Worm (Caenorhabditis elegans): ENCODE measurements around the gene tbx-2.
A peak's percentile ranks its signal among the peaks of the same experiment; 100 is the strongest.

tbx-2 gene

DNA sequence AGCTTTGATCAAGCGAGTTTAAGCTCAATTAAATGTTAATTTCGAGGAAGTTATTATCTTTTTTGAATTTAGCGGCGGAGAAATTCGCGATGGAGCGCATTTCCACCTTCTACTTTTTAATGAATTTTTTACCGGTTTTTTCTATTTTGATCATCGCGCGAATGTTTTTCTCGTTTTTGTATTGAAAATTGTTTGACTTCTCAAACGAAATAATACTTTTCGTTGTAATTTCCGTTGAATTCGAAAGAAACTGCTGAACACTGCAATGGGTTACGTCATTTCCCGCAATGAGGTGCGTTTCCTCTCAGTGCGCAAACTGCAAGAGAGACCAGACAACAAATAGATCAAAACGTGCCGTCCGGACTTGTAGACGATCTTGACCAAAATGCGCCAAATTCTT, 45.1 kb upstream of the tbx-2 start:
- TF ChIP-seq jun-1 (tag; optimal IDR thresholded peaks at IDR 0.05): no peak
- TF ChIP-seq fos-1 (tag; optimal IDR thresholded peaks at IDR 0.05): no peak
- no peak for TF ChIP-seq fkh-8 (tag; optimal IDR thresholded peaks at IDR 0.05)
- TF ChIP-seq lir-3 (tag; optimal IDR thresholded peaks at IDR 0.05; ENCODE audit: poor library complexity): no peak
- no peak for TF ChIP-seq hlh-17 (GFP tag; optimal IDR thresholded peaks at IDR 0.05; ENCODE audit: borderline replicate concordance)
- TF ChIP-seq tlp-1 (tag; optimal IDR thresholded peaks at IDR 0.05): no peak
- TF ChIP-seq dpl-1 (GFP tag; optimal IDR thresholded peaks at IDR 0.05): peak in 1 of 3 experiments; percentile 51
- no peak for TF ChIP-seq elt-2 (tag; optimal IDR thresholded peaks at IDR 0.05)
- no peak for TF ChIP-seq blmp-1 (tag; optimal IDR thresholded peaks at IDR 0.05)
- no peak for TF ChIP-seq efl-1 (optimal IDR thresholded peaks at IDR 0.05)
- peak in 1 of 2 experiments; percentile 52 for TF ChIP-seq efl-1 (GFP tag; optimal IDR thresholded peaks at IDR 0.05 in 1 of 2)
- TF ChIP-seq nhr-71 (tag; optimal IDR thresholded peaks at IDR 0.05): no peak
- TF ChIP-seq sox-4 (tag; optimal IDR thresholded peaks at IDR 0.05): no peak
- no peak for TF ChIP-seq nhr-28 (tag; optimal IDR thresholded peaks at IDR 0.05)
- TF ChIP-seq lin-13 (GFP tag; optimal IDR thresholded peaks at IDR 0.05): no peak
- TF ChIP-seq nhr-12 (tag; optimal IDR thresholded peaks at IDR 0.05): no peak
- TF ChIP-seq lin-35 (GFP tag; optimal IDR thresholded peaks at IDR 0.05): peak in 1 of 2 experiments; percentile 34
- no peak for TF ChIP-seq hpl-2 (GFP tag; optimal IDR thresholded peaks at IDR 0.05)
- TF ChIP-seq ces-1 (GFP tag; optimal IDR thresholded peaks at IDR 0.05): no peak

- TF ChIP-seq zip-4 (GFP tag; optimal IDR thresholded peaks at IDR 0.05): no peak
- TF ChIP-seq nhr-77 (tag; optimal IDR thresholded peaks at IDR 0.05): no peak
- TF ChIP-seq lsy-2 (tag; optimal IDR thresholded peaks at IDR 0.05): peak in 1 of 2 experiments; percentile 23
- no peak for TF ChIP-seq ceh-88 (GFP tag; IDR thresholded peaks at IDR 0.05)
- TF ChIP-seq dpl-1 (GFP tag; optimal IDR thresholded peaks at IDR 0.05): no peak
- TF ChIP-seq hlh-4 (tag; optimal IDR thresholded peaks at IDR 0.05): no peak
- TF ChIP-seq lir-3 (tag; optimal IDR thresholded peaks at IDR 0.05; ENCODE audit: poor library complexity): no peak
- TF ChIP-seq C04F5.9 (tag; optimal IDR thresholded peaks at IDR 0.05): no peak
- no peak for TF ChIP-seq mef-2 (tag; optimal IDR thresholded peaks at IDR 0.05)
- no peak for TF ChIP-seq hlh-17 (GFP tag; optimal IDR thresholded peaks at IDR 0.05; ENCODE audit: borderline replicate concordance)
- TF ChIP-seq efl-1 (optimal IDR thresholded peaks at IDR 0.05): no peak
- TF ChIP-seq efl-1 (GFP tag; optimal IDR thresholded peaks at IDR 0.05 in 1 of 2): peak in 1 of 2 experiments; percentile 71
- TF ChIP-seq snpc-4 (tag; optimal IDR thresholded peaks at IDR 0.05): no peak
- TF ChIP-seq grh-1 (GFP tag; IDR thresholded peaks at IDR 0.05): no peak
- TF ChIP-seq lin-14 (GFP tag; optimal IDR thresholded peaks at IDR 0.05): peak; percentile 24
- TF ChIP-seq nhr-12 (tag; optimal IDR thresholded peaks at IDR 0.05): no peak
- no peak for TF ChIP-seq nhr-11 (tag; optimal IDR thresholded peaks at IDR 0.05)
These were observed 44.5 kb upstream of the tbx-2 start for ce11 chrIII:5180588-5180987.

DNA sequence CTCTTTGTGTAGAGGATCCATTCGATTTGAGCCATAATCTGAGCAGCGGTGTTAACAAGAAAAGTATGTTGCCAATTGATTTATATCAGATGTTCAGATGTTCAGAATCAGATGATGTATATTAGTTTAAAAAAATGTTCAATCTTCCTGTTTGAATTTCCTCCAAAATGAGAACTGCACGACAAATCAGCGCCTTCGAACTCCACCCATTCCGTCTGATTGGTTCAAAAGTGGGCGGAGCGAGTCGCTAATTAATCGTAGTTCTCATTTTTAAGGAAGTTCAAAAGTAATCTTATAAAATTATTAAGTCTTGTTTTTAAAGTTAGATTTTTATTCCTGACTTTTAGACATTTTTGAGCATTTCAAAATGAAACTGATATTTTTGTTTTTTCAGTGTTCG, 43.1 kb upstream of the tbx-2 start:
- TF ChIP-seq efl-1 (optimal IDR thresholded peaks at IDR 0.05): peak in 1 of 2 experiments; percentile 3
- peak in 1 of 2 experiments; percentile 10 for TF ChIP-seq efl-1 (GFP tag; optimal IDR thresholded peaks at IDR 0.05 in 1 of 2)
- no peak for TF ChIP-seq skn-1 (tag; optimal IDR thresholded peaks at IDR 0.05)

DNA sequence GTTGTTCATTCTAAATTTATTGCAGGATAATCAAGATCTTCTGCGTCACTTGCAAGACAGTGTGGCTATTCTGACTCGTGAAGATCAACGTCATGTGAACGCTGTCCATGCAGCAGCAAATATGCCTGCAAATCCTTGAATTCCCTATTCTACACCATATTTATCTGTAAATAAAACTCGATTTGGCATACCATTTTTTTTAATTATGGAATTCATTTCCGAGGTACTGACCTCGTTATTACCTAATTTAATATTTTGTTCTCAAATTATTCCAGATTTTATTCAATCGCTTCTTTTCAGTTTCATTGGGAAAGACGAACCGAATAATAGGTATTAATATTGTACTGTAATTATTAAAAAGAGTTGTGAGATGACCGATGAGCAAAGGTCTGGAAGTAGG, 37.5 kb upstream of the tbx-2 start, which contains the start of gene cid-1:
cid-1 (plus strand) TSS at position 301 of the 400 bp plus-strand sequence.
- no peak for TF ChIP-seq ceh-88 (GFP tag; IDR thresholded peaks at IDR 0.05)
- TF ChIP-seq mep-1 (tag; optimal IDR thresholded peaks at IDR 0.05): no peak
- no peak for TF ChIP-seq ets-5 (GFP tag; IDR thresholded peaks at IDR 0.05)
- TF ChIP-seq egl-27 (tag; optimal IDR thresholded peaks at IDR 0.05): no peak
- TF ChIP-seq nhr-47 (tag; optimal IDR thresholded peaks at IDR 0.05): no peak
- no peak for TF ChIP-seq ama-1 (optimal IDR thresholded peaks at IDR 0.05)
- no peak for TF ChIP-seq skn-1 (tag; optimal IDR thresholded peaks at IDR 0.05)
- TF ChIP-seq C04F5.9 (tag; optimal IDR thresholded peaks at IDR 0.05): no peak
- no peak for TF ChIP-seq ztf-11 (tag; optimal IDR thresholded peaks at IDR 0.05)
- no peak for TF ChIP-seq tlp-1 (tag; optimal IDR thresholded peaks at IDR 0.05)
- no peak for TF ChIP-seq fkh-4 (tag; optimal IDR thresholded peaks at IDR 0.05; ENCODE audit: borderline replicate concordance)
- TF ChIP-seq vab-15 (tag; optimal IDR thresholded peaks at IDR 0.05): no peak
- no peak for TF ChIP-seq ceh-63 (GFP tag; optimal IDR thresholded peaks at IDR 0.05)
